Worm (Caenorhabditis elegans) whole organism, L3 larva: ENCODE measurements around the gene C47G2.4.

Source experiments
- aly-2 ChIP-seq: fragments of 150-350 bp; optimal IDR thresholded peaks from 2 replicates; lab custom pipeline; 2014; ENCODE audit warnings: missing biosample characterization, missing genetic modification characterization
- ama-1 ChIP-seq: fragments of 150-350 bp; optimal IDR thresholded peaks from 2 replicates; lab custom pipeline; 2018
- ceh-28 ChIP-seq: fragments of 150-350 bp; optimal IDR thresholded peaks from 2 replicates; lab custom pipeline; 2014; ENCODE audit warnings: missing biosample characterization, missing genetic modification reagents, missing genetic modification characterization
- ceh-9 ChIP-seq: sonication (generic microtip); optimal IDR thresholded peaks from 2 replicates; lab custom pipeline; 2018; ENCODE audit warnings: missing biosample characterization, missing genetic modification characterization
- egl-5 ChIP-seq: fragments of 150-350 bp; optimal IDR thresholded peaks from 2 replicates; lab custom pipeline; 2017; ENCODE audit warnings: missing biosample characterization, missing genetic modification reagents, missing genetic modification characterization, inconsistent platforms
- elt-1 ChIP-seq: fragments of 150-350 bp; optimal IDR thresholded peaks from 2 replicates; lab custom pipeline; 2014; ENCODE audit warnings: missing biosample characterization, missing genetic modification characterization
- elt-2 ChIP-seq: sonication (generic microtip); optimal IDR thresholded peaks from 2 replicates; lab custom pipeline; 2016; ENCODE audit warnings: missing genetic modification reagents, mild to moderate bottlenecking, missing genetic modification characterization, missing compliant biosample characterization
- elt-3 ChIP-seq, 3 experiments: fragments of 150-350 bp in 1 of 3; sonication (generic microtip) in 2 of 3; optimal IDR thresholded peaks; 2 replicates in 2 of 3; 4 replicates in 1 of 3; lab custom pipeline; 2014 to 2017; ENCODE audit warnings: missing biosample characterization in 3 of 3, missing genetic modification characterization in 3 of 3
- fkh-10 ChIP-seq: sonication (generic microtip); optimal IDR thresholded peaks from 2 replicates; lab custom pipeline; 2017; ENCODE audit warnings: missing biosample characterization, missing genetic modification reagents, missing genetic modification characterization
- fkh-2 ChIP-seq: fragments of 150-350 bp; optimal IDR thresholded peaks from 2 replicates; lab custom pipeline; 2014; ENCODE audit warnings: missing biosample characterization, missing genetic modification reagents, missing genetic modification characterization
- fos-1 ChIP-seq: fragments of 150-350 bp; optimal IDR thresholded peaks from 2 replicates; lab custom pipeline; 2014; ENCODE audit warnings: missing biosample characterization, missing genetic modification characterization
- jun-1 ChIP-seq: fragments of 150-350 bp; optimal IDR thresholded peaks from 2 replicates; lab custom pipeline; 2014; ENCODE audit warnings: missing biosample characterization, missing genetic modification reagents, missing genetic modification characterization
- lin-15B ChIP-seq: fragments of 150-350 bp; optimal IDR thresholded peaks from 2 replicates; lab custom pipeline; 2014; ENCODE audit warnings: missing biosample characterization, missing genetic modification characterization
- lin-39 ChIP-seq: fragments of 150-350 bp; optimal IDR thresholded peaks from 2 replicates; lab custom pipeline; 2018; ENCODE audit warnings: missing biosample characterization, missing genetic modification reagents, missing genetic modification characterization
- lsy-12 ChIP-seq: sonication (generic microtip); optimal IDR thresholded peaks from 2 replicates; lab custom pipeline; 2016; ENCODE audit warnings: mild to moderate bottlenecking, missing genetic modification characterization, missing compliant biosample characterization
- mdl-1 ChIP-seq: fragments of 150-350 bp; optimal IDR thresholded peaks from 2 replicates; lab custom pipeline; 2014; ENCODE audit warnings: missing biosample characterization, missing genetic modification characterization
- nfya-1 ChIP-seq: sonication (generic microtip); optimal IDR thresholded peaks from 2 replicates; lab custom pipeline; 2017; ENCODE audit warnings: missing genetic modification characterization, mild to moderate bottlenecking, missing compliant biosample characterization, antibody characterized with exemption, moderate library complexity; ENCODE audit not compliant: insufficient read depth
- nhr-23 ChIP-seq: fragments of 150-350 bp; optimal IDR thresholded peaks from 2 replicates; lab custom pipeline; 2014; ENCODE audit warnings: missing biosample characterization, missing genetic modification reagents, missing genetic modification characterization
- nhr-237 ChIP-seq: fragments of 150-350 bp; optimal IDR thresholded peaks from 2 replicates; lab custom pipeline; 2014; ENCODE audit warnings: missing biosample characterization, missing genetic modification characterization
- nhr-25 ChIP-seq: sonication (generic microtip); optimal IDR thresholded peaks from 2 replicates; lab custom pipeline; 2017; ENCODE audit warnings: missing biosample characterization, missing genetic modification characterization
- nhr-28 ChIP-seq: fragments of 150-350 bp; optimal IDR thresholded peaks from 2 replicates; lab custom pipeline; 2014; ENCODE audit warnings: missing biosample characterization, missing genetic modification characterization
- nhr-43 ChIP-seq: sonication (generic microtip); optimal IDR thresholded peaks from 2 replicates; lab custom pipeline; 2016; ENCODE audit warnings: mild to moderate bottlenecking, missing genetic modification characterization, missing compliant biosample characterization; ENCODE audit not compliant: poor library complexity, severe bottlenecking
- nhr-67 ChIP-seq: fragments of 150-350 bp; optimal IDR thresholded peaks from 2 replicates; lab custom pipeline; 2014; ENCODE audit warnings: missing biosample characterization, missing genetic modification characterization
- nhr-77 ChIP-seq: fragments of 150-350 bp; optimal IDR thresholded peaks from 2 replicates; lab custom pipeline; 2014; ENCODE audit warnings: missing biosample characterization, missing genetic modification characterization
- sea-2 ChIP-seq: fragments of 150-350 bp; sonication (generic microtip); optimal IDR thresholded peaks from 4 replicates; lab custom pipeline; 2014; ENCODE audit warnings: missing biosample characterization, missing genetic modification reagents, missing genetic modification characterization
- skn-1 ChIP-seq: fragments of 150-350 bp; optimal IDR thresholded peaks from 2 replicates; lab custom pipeline; 2014; ENCODE audit warnings: missing biosample characterization, missing genetic modification characterization
- snpc-4 ChIP-seq: fragments of 150-350 bp; optimal IDR thresholded peaks from 2 replicates; lab custom pipeline; 2014; ENCODE audit warnings: missing biosample characterization, missing genetic modification characterization
- tbx-2 ChIP-seq: sonication (generic microtip); optimal IDR thresholded peaks from 2 replicates; lab custom pipeline; 2016; ENCODE audit warnings: mild to moderate bottlenecking, missing genetic modification characterization, missing compliant biosample characterization
- unc-39 ChIP-seq: sonication (generic microtip); optimal IDR thresholded peaks from 4 replicates; lab custom pipeline; 2017; ENCODE audit warnings: missing biosample characterization, missing genetic modification characterization
- unc-62 ChIP-seq: fragments of 150-350 bp; sonication (generic microtip); optimal IDR thresholded peaks from 4 replicates; lab custom pipeline; 2014; ENCODE audit warnings: missing biosample characterization, missing genetic modification reagents, missing genetic modification characterization
- ztf-11 ChIP-seq: fragments of 150-350 bp; optimal IDR thresholded peaks from 2 replicates; lab custom pipeline; 2014; ENCODE audit warnings: missing biosample characterization, missing genetic modification characterization
- ztf-4 ChIP-seq: fragments of 150-350 bp; optimal IDR thresholded peaks from 2 replicates; lab custom pipeline; 2014; ENCODE audit warnings: missing biosample characterization, missing genetic modification characterization

Gene C47G2.4

ce11 chrII:11336640-11337241 is 43.3 kb upstream of the C47G2.4 start:
- TF ChIP-seq mdl-1 (tag; lab: Kevin White, UChicago) = no peak
- TF ChIP-seq fkh-2 (tag; lab: Kevin White, UChicago) = no peak
- TF ChIP-seq ztf-11 = no peak
- no peak for TF ChIP-seq snpc-4 (tag; lab: Kevin White, UChicago)
- TF ChIP-seq nhr-237 (tag; lab: Kevin White, UChicago) = no peak
- peak; percentile 28 for TF ChIP-seq ama-1
- peak; percentile 23 for TF ChIP-seq nhr-43 (tag; lab: Kevin White, UChicago)
- no peak for TF ChIP-seq lin-15B (tag; lab: Kevin White, UChicago)
- TF ChIP-seq elt-2 = no peak

ce11 chrII:11336163-11336562 is 42.8 kb upstream of the C47G2.4 start:
- TF ChIP-seq tbx-2 (tag; lab: Kevin White, UChicago) (peak; percentile 33), unc-39 (no peak), nhr-43 (tag; lab: Kevin White, UChicago) (peak; percentile 72), elt-3 (tag; optimal IDR thresholded peaks at IDR 0.05; lab: Kevin White, UChicago) (peak in 1 of 3 experiments; percentile 75), ztf-4 (tag; lab: Kevin White, UChicago) (no peak), fos-1 (no peak), fkh-2 (tag; lab: Kevin White, UChicago) (no peak), nhr-23 (tag; lab: Kevin White, UChicago) (peak; percentile 71), nhr-28 (tag; lab: Kevin White, UChicago) (peak; percentile 7), nhr-25 (tag; lab: Kevin White, UChicago) (no peak), ceh-9 (tag; lab: Kevin White, UChicago) (no peak)

ce11 chrII:11335670-11336069 is 42.3 kb upstream of the C47G2.4 start:
- TF ChIP-seq nhr-67 (tag; lab: Kevin White, UChicago) = no peak
- TF ChIP-seq sea-2 (GFP tag; lab: Kevin White, UChicago) = no peak
- TF ChIP-seq ceh-9 (tag; lab: Kevin White, UChicago) = no peak
- TF ChIP-seq ztf-4 (tag; lab: Kevin White, UChicago) = no peak
- no peak for TF ChIP-seq nhr-25 (tag; lab: Kevin White, UChicago)
- TF ChIP-seq nfya-1 (tag; lab: Kevin White, UChicago) = no peak
- no peak for TF ChIP-seq aly-2 (tag; lab: Kevin White, UChicago)
- TF ChIP-seq fkh-10 = peak; percentile 67
- no peak for TF ChIP-seq nhr-28 (tag; lab: Kevin White, UChicago)
- no peak for TF ChIP-seq nhr-237 (tag; lab: Kevin White, UChicago)
- TF ChIP-seq unc-62 (GFP tag; lab: Kevin White, UChicago) = no peak
- peak; percentile 9 for TF ChIP-seq lin-39 (tag; lab: Kevin White, UChicago)

- TF ChIP-seq unc-39 (no peak), lsy-12 (tag; lab: Kevin White, UChicago) (no peak), nhr-25 (tag; lab: Kevin White, UChicago) (peak; percentile 38), snpc-4 (tag; lab: Kevin White, UChicago) (peak; percentile 66), skn-1 (tag; lab: Kevin White, UChicago) (no peak), elt-1 (tag; lab: Kevin White, UChicago) (no peak), ceh-28 (tag; lab: Kevin White, UChicago) (no peak), unc-62 (GFP tag; lab: Kevin White, UChicago) (no peak), elt-2 (peak; percentile 67)
Measured at ce11 chrII:11333846-11334638, 40.6 kb upstream of the C47G2.4 start.

ce11 chrII:11333375-11333774 is 40.0 kb upstream of the C47G2.4 start:
- no peak for TF ChIP-seq egl-5 (tag; lab: Kevin White, UChicago)
- TF ChIP-seq fkh-10 = peak; percentile 83
- TF ChIP-seq nhr-23 (tag; lab: Kevin White, UChicago) = no peak
- no peak for TF ChIP-seq ceh-9 (tag; lab: Kevin White, UChicago)
- no peak for TF ChIP-seq jun-1
- TF ChIP-seq nhr-77 = no peak
